Worm (Caenorhabditis elegans) whole organism, L1 larva: ENCODE measurements around the gene ZK637.14.

Experiments
- aha-1 ChIP-seq: fragments of 150-350 bp; optimal IDR thresholded peaks from 2 replicates; lab custom pipeline; 2014; ENCODE audit warnings: missing biosample characterization, missing genetic modification characterization
- aly-2 ChIP-seq: fragments of 150-350 bp; optimal IDR thresholded peaks from 2 replicates; lab custom pipeline; 2014; ENCODE audit warnings: missing biosample characterization, missing genetic modification characterization
- ceh-82 ChIP-seq, 3 experiments: fragments of 150-350 bp in 1 of 3; sonication (generic microtip) in 2 of 3; optimal IDR thresholded peaks; 2 replicates each; lab custom pipeline; 2014 to 2017; ENCODE audit warnings: missing biosample characterization in 3 of 3, missing genetic modification characterization in 3 of 3
- dsc-1 ChIP-seq: sonication (generic microtip); optimal IDR thresholded peaks from 2 replicates; lab custom pipeline; 2016; ENCODE audit warnings: mild to moderate bottlenecking, missing genetic modification characterization, missing compliant biosample characterization
- fkh-10 ChIP-seq: sonication (generic microtip); optimal IDR thresholded peaks from 2 replicates; lab custom pipeline; 2017; ENCODE audit warnings: missing biosample characterization, missing genetic modification reagents, missing genetic modification characterization
- fos-1 ChIP-seq: fragments of 150-350 bp; optimal IDR thresholded peaks from 2 replicates; lab custom pipeline; 2014; ENCODE audit warnings: missing biosample characterization, missing genetic modification characterization
- irx-1 ChIP-seq: sonication (generic microtip); optimal IDR thresholded peaks from 2 replicates; lab custom pipeline; 2016; ENCODE audit warnings: missing genetic modification characterization, missing compliant biosample characterization
- skn-1 ChIP-seq: fragments of 150-350 bp; optimal IDR thresholded peaks from 2 replicates; lab custom pipeline; 2014; ENCODE audit warnings: missing biosample characterization, missing genetic modification characterization
- unc-62 ChIP-seq: fragments of 150-350 bp; optimal IDR thresholded peaks from 2 replicates; lab custom pipeline; 2014; ENCODE audit warnings: missing biosample characterization, missing genetic modification reagents, missing genetic modification characterization
- vab-15 ChIP-seq: sonication (generic microtip); optimal IDR thresholded peaks from 2 replicates; lab custom pipeline; 2017; ENCODE audit warnings: missing genotype, mild to moderate bottlenecking, missing genetic modification characterization, missing compliant biosample characterization
- zag-1 ChIP-seq: fragments of 150-350 bp; optimal IDR thresholded peaks from 2 replicates; lab custom pipeline; 2014; ENCODE audit warnings: missing biosample characterization, missing genetic modification characterization

- no peak for TF ChIP-seq fos-1 (tag; lab: Kevin White, UChicago)
- TF ChIP-seq irx-1 (tag; lab: Kevin White, UChicago): no peak
- TF ChIP-seq zag-1 (tag; lab: Kevin White, UChicago): no peak
- no peak for TF ChIP-seq dsc-1 (tag; lab: Kevin White, UChicago)
- TF ChIP-seq ceh-82 (tag; optimal IDR thresholded peaks at IDR 0.05; lab: Kevin White, UChicago): no peak
- no peak for TF ChIP-seq aly-2 (tag; lab: Kevin White, UChicago)
- TF ChIP-seq skn-1 (tag; lab: Kevin White, UChicago): no peak
- TF ChIP-seq fkh-10: no peak
- TF ChIP-seq vab-15 (tag; lab: Kevin White, UChicago): no peak
- no peak for TF ChIP-seq unc-62 (GFP tag; lab: Kevin White, UChicago)
- TF ChIP-seq aha-1 (tag; lab: Kevin White, UChicago): no peak
Observed at ce11 chrIII:8919784-8920183, 30.8 kb upstream of the ZK637.14 start, which contains the start of gene ZK637.15.
